Worm (Caenorhabditis elegans) whole organism, young adult: ENCODE data around the gene F35B12.9.

Experiments
- B0035.1 ChIP-seq: sonication (generic microtip); optimal IDR thresholded peaks from 2 replicates; lab custom pipeline; 2016; ENCODE audit warnings: missing genetic modification characterization, mild to moderate bottlenecking, missing compliant biosample characterization, missing genotype, missing genetic modification reagents
- B0261.1 ChIP-seq: sonication (generic microtip); optimal IDR thresholded peaks from 2 replicates; lab custom pipeline; 2016; ENCODE audit warnings: mild to moderate bottlenecking, missing genetic modification characterization, moderate library complexity, missing compliant biosample characterization
- B0336.3 ChIP-seq: fragments of 200-800 bp; sonication (Bioruptor generic); IDR thresholded peaks from 2 replicates; pipeline ENCODE4 v1.3.6; 2022; ENCODE audit warnings: missing genetic modification characterization, missing compliant biosample characterization
- C06A6.2 ChIP-seq: fragments of 200-800 bp; sonication (Bioruptor generic); conservative IDR thresholded peaks from 2 replicates; pipeline ENCODE4 v1.3.6; 2022; ENCODE audit warnings: missing genetic modification characterization, missing compliant biosample characterization
- C17E4.6 ChIP-seq: fragments of 200-800 bp; sonication (Bioruptor generic); IDR thresholded peaks from 2 replicates; pipeline ENCODE4 v1.3.6; 2022; ENCODE audit warnings: missing genetic modification reagents, missing genetic modification characterization, missing compliant biosample characterization
- F10E7.11 ChIP-seq: sonication (generic microtip); optimal IDR thresholded peaks from 2 replicates; lab custom pipeline; 2017; ENCODE audit warnings: mild to moderate bottlenecking, missing genetic modification characterization, moderate library complexity, missing compliant biosample characterization
- F23B12.7 ChIP-seq: sonication (generic microtip); optimal IDR thresholded peaks from 2 replicates; lab custom pipeline; 2017; ENCODE audit warnings: missing genetic modification characterization, mild to moderate bottlenecking, missing compliant biosample characterization, antibody characterized with exemption, moderate library complexity; ENCODE audit not compliant: insufficient read depth
- F52B5.7 ChIP-seq: sonication (generic microtip); optimal IDR thresholded peaks from 2 replicates; lab custom pipeline; 2016; ENCODE audit warnings: mild to moderate bottlenecking, missing genetic modification characterization, missing compliant biosample characterization
- F55B11.4 ChIP-seq: sonication (generic microtip); optimal IDR thresholded peaks from 2 replicates; lab custom pipeline; 2016; ENCODE audit warnings: missing compliant biosample characterization, missing genetic modification characterization, borderline replicate concordance; ENCODE audit not compliant: insufficient read depth
- F57A8.1 ChIP-seq: fragments of 200-800 bp; sonication (Bioruptor generic); optimal IDR thresholded peaks from 2 replicates; lab custom pipeline; 2018; ENCODE audit warnings: mild to moderate bottlenecking, missing genetic modification characterization, moderate library complexity, missing compliant biosample characterization
- K11D2.4 ChIP-seq: fragments of 200-800 bp; sonication (Bioruptor generic); IDR thresholded peaks from 2 replicates; pipeline ENCODE4 v1.3.6; 2022; ENCODE audit warnings: missing genetic modification reagents, missing genetic modification characterization, missing compliant biosample characterization
- K12H6.12 ChIP-seq: fragments of 200-800 bp; sonication (Bioruptor generic); optimal IDR thresholded peaks from 2 replicates; lab custom pipeline; 2018; ENCODE audit warnings: mild to moderate bottlenecking, missing genetic modification characterization, missing compliant biosample characterization
- Y56A3A.18 ChIP-seq: fragments of 200-800 bp; sonication (Bioruptor generic); IDR thresholded peaks from 2 replicates; pipeline ENCODE4 v1.3.6; 2022; ENCODE audit warnings: missing genetic modification reagents, missing genetic modification characterization, missing compliant biosample characterization
- Y67H2A.10 ChIP-seq: fragments of 200-800 bp; sonication (Bioruptor generic); conservative IDR thresholded peaks from 2 replicates; pipeline ENCODE4 v1.3.6; 2022; ENCODE audit warnings: missing genetic modification reagents, missing genetic modification characterization, missing compliant biosample characterization
- Y79H2A.3 ChIP-seq: fragments of 200-800 bp; sonication (Bioruptor generic); conservative IDR thresholded peaks from 2 replicates; pipeline ENCODE4 v1.3.6; 2022; ENCODE audit warnings: missing genetic modification reagents, missing genetic modification characterization, missing compliant biosample characterization
- ZK185.1 ChIP-seq: sonication (generic microtip); optimal IDR thresholded peaks from 2 replicates; lab custom pipeline; 2016; ENCODE audit warnings: mild to moderate bottlenecking, missing genetic modification characterization, missing compliant biosample characterization; ENCODE audit not compliant: poor library complexity, severe bottlenecking
- akir-1 ChIP-seq: fragments of 200-800 bp; sonication (Bioruptor generic); optimal IDR thresholded peaks from 2 replicates; lab custom pipeline; 2018; ENCODE audit warnings: mild to moderate bottlenecking, missing genetic modification characterization, moderate library complexity, missing compliant biosample characterization
- atf-7 ChIP-seq: sonication (generic microtip); optimal IDR thresholded peaks from 2 replicates; lab custom pipeline; 2017; ENCODE audit warnings: mild to moderate bottlenecking, missing genetic modification characterization, missing compliant biosample characterization
- athp-1 ChIP-seq: sonication (generic microtip); optimal IDR thresholded peaks from 2 replicates; lab custom pipeline; 2017; ENCODE audit warnings: mild to moderate bottlenecking, missing genetic modification characterization, missing compliant biosample characterization
- bed-1 ChIP-seq: fragments of 200-800 bp; sonication (Bioruptor generic); IDR thresholded peaks from 2 replicates; pipeline ENCODE4 v1.3.6; 2022; ENCODE audit warnings: missing genetic modification reagents, missing genetic modification characterization, missing compliant biosample characterization
- ceh-100 ChIP-seq: fragments of 200-800 bp; sonication (Bioruptor generic); IDR thresholded peaks from 2 replicates; pipeline ENCODE4 v1.3.6; 2022; ENCODE audit warnings: missing genetic modification reagents, missing genetic modification characterization, missing compliant biosample characterization
- ceh-40 ChIP-seq: fragments of 200-800 bp; sonication (Bioruptor generic); IDR thresholded peaks from 2 replicates; pipeline ENCODE4 v1.3.6; 2022; ENCODE audit warnings: missing genetic modification characterization, missing compliant biosample characterization
- die-1 ChIP-seq: sonication (generic microtip); optimal IDR thresholded peaks from 2 replicates; lab custom pipeline; 2016; ENCODE audit warnings: missing genotype, mild to moderate bottlenecking, missing genetic modification characterization, missing compliant biosample characterization
- dpff-1 ChIP-seq: sonication (generic microtip); optimal IDR thresholded peaks from 2 replicates; lab custom pipeline; 2017; ENCODE audit warnings: mild to moderate bottlenecking, missing genetic modification characterization, missing compliant biosample characterization
- efl-1 ChIP-seq: fragments of 150-350 bp; optimal IDR thresholded peaks from 2 replicates; lab custom pipeline; 2014; ENCODE audit warnings: missing biosample characterization, missing genetic modification reagents, missing genetic modification characterization
- ets-4 ChIP-seq: fragments of 200-800 bp; sonication (Bioruptor generic); optimal IDR thresholded peaks from 2 replicates; lab custom pipeline; 2018; ENCODE audit warnings: mild to moderate bottlenecking, missing genetic modification characterization, missing compliant biosample characterization
- fkh-3 ChIP-seq: sonication (generic microtip); optimal IDR thresholded peaks from 2 replicates; lab custom pipeline; 2016; ENCODE audit warnings: mild to moderate bottlenecking, missing genetic modification characterization, missing compliant biosample characterization
- gei-17 ChIP-seq: fragments of 200-800 bp; sonication (Bioruptor generic); optimal IDR thresholded peaks from 2 replicates; lab custom pipeline; 2018; ENCODE audit warnings: mild to moderate bottlenecking, missing genetic modification characterization, missing compliant biosample characterization
- hlh-12 ChIP-seq: sonication (generic microtip); optimal IDR thresholded peaks from 2 replicates; lab custom pipeline; 2016; ENCODE audit warnings: missing genetic modification characterization, missing compliant biosample characterization
- let-526 ChIP-seq: fragments of 200-800 bp; sonication (Bioruptor generic); IDR thresholded peaks from 2 replicates; pipeline ENCODE4 v1.3.6; 2022; ENCODE audit warnings: missing genetic modification reagents, missing genetic modification characterization, missing compliant biosample characterization
- lin-26 ChIP-seq: fragments of 200-800 bp; sonication (Bioruptor generic); IDR thresholded peaks from 2 replicates; pipeline ENCODE4 v1.3.6; 2022; ENCODE audit warnings: missing genetic modification reagents, missing genetic modification characterization, missing compliant biosample characterization
- lin-40 ChIP-seq: sonication (generic microtip); optimal IDR thresholded peaks from 2 replicates; lab custom pipeline; 2016; ENCODE audit warnings: missing genetic modification characterization, mild to moderate bottlenecking, missing compliant biosample characterization, missing genotype, missing genetic modification reagents
- lsl-1 ChIP-seq: fragments of 200-800 bp; sonication (Bioruptor generic); optimal IDR thresholded peaks from 2 replicates; lab custom pipeline; 2018; ENCODE audit warnings: mild to moderate bottlenecking, missing genetic modification characterization, moderate library complexity, missing compliant biosample characterization
- madf-10 ChIP-seq: sonication (generic microtip); optimal IDR thresholded peaks from 2 replicates; lab custom pipeline; 2016; ENCODE audit warnings: mild to moderate bottlenecking, missing genetic modification characterization, missing compliant biosample characterization
- madf-6 ChIP-seq: fragments of 200-800 bp; sonication (Bioruptor generic); IDR thresholded peaks from 2 replicates; pipeline ENCODE4 v1.3.6; 2022; ENCODE audit warnings: missing genetic modification reagents, missing genetic modification characterization, missing compliant biosample characterization
- mxl-1 ChIP-seq: sonication (generic microtip); optimal IDR thresholded peaks from 2 replicates; lab custom pipeline; 2016; ENCODE audit warnings: missing genetic modification characterization, missing compliant biosample characterization
- nfyb-1 ChIP-seq: fragments of 200-800 bp; sonication (Bioruptor generic); IDR thresholded peaks from 2 replicates; pipeline ENCODE4 v1.3.6; 2022; ENCODE audit warnings: missing genetic modification reagents, missing genetic modification characterization, missing compliant biosample characterization
- pbrm-1 ChIP-seq: fragments of 200-800 bp; sonication (Bioruptor generic); IDR thresholded peaks from 2 replicates; pipeline ENCODE4 v1.3.6; 2022; ENCODE audit warnings: missing genetic modification reagents, missing genetic modification characterization, missing compliant biosample characterization
- rcor-1 ChIP-seq: fragments of 200-800 bp; sonication (Bioruptor generic); IDR thresholded peaks from 2 replicates; pipeline ENCODE4 v1.3.6; 2022; ENCODE audit warnings: missing genetic modification reagents, missing genetic modification characterization, missing compliant biosample characterization
- snpc-1.3 ChIP-seq: sonication (generic microtip); optimal IDR thresholded peaks from 2 replicates; lab custom pipeline; 2017; ENCODE audit warnings: missing genetic modification characterization, mild to moderate bottlenecking, missing compliant biosample characterization, antibody characterized with exemption, moderate library complexity, missing genotype, missing genetic modification reagents; ENCODE audit not compliant: insufficient read depth
- snpc-3.4 ChIP-seq: sonication (generic microtip); optimal IDR thresholded peaks from 2 replicates; lab custom pipeline; 2017; ENCODE audit warnings: missing genetic modification characterization, mild to moderate bottlenecking, missing compliant biosample characterization, antibody characterized with exemption, moderate library complexity, missing genotype, missing genetic modification reagents
- tbx-9 ChIP-seq: sonication (generic microtip); optimal IDR thresholded peaks from 2 replicates; lab custom pipeline; 2016; ENCODE audit warnings: borderline replicate concordance, missing genetic modification characterization, inconsistent platforms, missing compliant biosample characterization
- tlf-1 ChIP-seq: fragments of 200-800 bp; sonication (Bioruptor generic); optimal IDR thresholded peaks from 2 replicates; lab custom pipeline; 2018; ENCODE audit warnings: mild to moderate bottlenecking, missing genetic modification characterization, missing compliant biosample characterization
- unc-130 ChIP-seq: sonication (generic microtip); optimal IDR thresholded peaks from 2 replicates; lab custom pipeline; 2016; ENCODE audit warnings: missing genetic modification reagents, missing genetic modification characterization, missing compliant biosample characterization
- zfh-2 ChIP-seq: fragments of 200-800 bp; sonication (Bioruptor generic); conservative IDR thresholded peaks from 2 replicates; pipeline ENCODE4 v1.3.6; 2022; ENCODE audit warnings: missing genetic modification reagents, missing genetic modification characterization, missing compliant biosample characterization
- ztf-18 ChIP-seq: sonication (generic microtip); optimal IDR thresholded peaks from 2 replicates; lab custom pipeline; 2016; ENCODE audit warnings: missing genotype, mild to moderate bottlenecking, missing genetic modification characterization, missing compliant biosample characterization
- ztf-22 ChIP-seq: fragments of 200-800 bp; sonication (Bioruptor generic); optimal IDR thresholded peaks from 2 replicates; lab custom pipeline; 2018; ENCODE audit warnings: mild to moderate bottlenecking, missing genetic modification characterization, moderate library complexity, missing compliant biosample characterization

The F35B12.9 gene

ce11 chrV:11572803-11573490 is 28.0 kb upstream of the F35B12.9 start, which contains the start of the genes H12C20.7 and nhr-68 (continued):
- TF ChIP-seq K11D2.4 (GFP tag; lab: Robert Waterston, UW) (peak; percentile 76), snpc-3.4 (tag; lab: Kevin White, UChicago) (no peak), unc-130 (GFP tag; lab: Kevin White, UChicago) (no peak), snpc-1.3 (no peak), B0261.1 (peak; percentile 5), B0336.3 (GFP tag; lab: Robert Waterston, UW) (peak; percentile 83; the same call in 1 of the 2 replicates), tbx-9 (tag; lab: Kevin White, UChicago) (no peak), rcor-1 (GFP tag; lab: Robert Waterston, UW) (0 out of 2 replicates have a peak, but pooled peaks have one; percentile 16), K12H6.12 (peak; percentile 27), F57A8.1 (GFP tag; lab: Kevin White, UChicago) (no peak), F55B11.4 (tag; lab: Kevin White, UChicago) (no peak), nfyb-1 (peak; percentile 92), Y56A3A.18 (GFP tag; lab: Robert Waterston, UW) (peak; percentile 40; the same call in 1 of the 2 replicates), gei-17 (peak; percentile 80), lsl-1 (GFP tag; lab: Kevin White, UChicago) (no peak), lin-26 (GFP tag; lab: Robert Waterston, UW) (peak; percentile 51; the same call in 1 of the 2 replicates), ceh-40 (GFP tag; lab: Robert Waterston, UW) (no peak), madf-6 (GFP tag; lab: Robert Waterston, UW) (no peak), Y79H2A.3 (GFP tag; lab: Robert Waterston, UW) (0 out of 2 replicates have a peak, but pooled peaks have one; percentile 27), lin-40 (tag; lab: Kevin White, UChicago) (peak; percentile 95), atf-7 (tag; lab: Kevin White, UChicago) (peak; percentile 95), F10E7.11 (tag; lab: Kevin White, UChicago) (no peak), C06A6.2 (GFP tag; lab: Robert Waterston, UW) (peak; percentile 90), pbrm-1 (peak; percentile 72; the same call in 1 of the 2 replicates), akir-1 (GFP tag; lab: Kevin White, UChicago) (peak; percentile 42), madf-10 (tag; lab: Kevin White, UChicago) (peak; percentile 85), ztf-18 (tag; lab: Kevin White, UChicago) (peak; percentile 37), C17E4.6 (no peak), F52B5.7 (tag; lab: Kevin White, UChicago) (peak; percentile 63), efl-1 (GFP tag; lab: Kevin White, UChicago) (no peak), mxl-1 (tag; lab: Kevin White, UChicago) (no peak), fkh-3 (tag; lab: Kevin White, UChicago) (no peak), tlf-1 (GFP tag; lab: Kevin White, UChicago) (peak; percentile 91), zfh-2 (GFP tag; lab: Robert Waterston, UW) (no peak), die-1 (peak; percentile 68), ztf-22 (GFP tag; lab: Kevin White, UChicago) (peak; percentile 97), Y67H2A.10 (GFP tag; lab: Robert Waterston, UW) (no peak), ZK185.1 (tag; lab: Kevin White, UChicago) (peak; percentile 84), hlh-12 (tag; lab: Kevin White, UChicago) (no peak), athp-1 (tag; lab: Kevin White, UChicago) (peak; percentile 37), F23B12.7 (tag; lab: Kevin White, UChicago) (no peak), dpff-1 (tag; lab: Kevin White, UChicago) (peak; percentile 36), ceh-100 (GFP tag; lab: Robert Waterston, UW) (no peak), let-526 (GFP tag; lab: Robert Waterston, UW) (no peak), B0035.1 (tag; lab: Kevin White, UChicago) (peak; percentile 29), bed-1 (GFP tag; lab: Robert Waterston, UW) (no peak), ets-4 (GFP tag; lab: Kevin White, UChicago) (peak; percentile 2)
